Fruit fly (Drosophila melanogaster) whole organism, embryonic: Measurements from ENCODE around the gene dpp.

ENCODE experiments used
- Abd-B ChIP-seq: fragments of 200-800 bp; sonication (Bioruptor generic); optimal IDR thresholded peaks from 2 replicates; lab custom pipeline; 2018; ENCODE audit warnings: missing biosample characterization, mild to moderate bottlenecking, missing genetic modification characterization, moderate library complexity
- CG13123 ChIP-seq: fragments of 200-800 bp; sonication (Bioruptor generic); optimal IDR thresholded peaks from 2 replicates; lab custom pipeline; 2016; ENCODE audit warnings: missing biosample characterization, missing genetic modification characterization
- CG13894 ChIP-seq: fragments of 200-800 bp; sonication (Bioruptor generic); optimal IDR thresholded peaks from 3 replicates; lab custom pipeline; 2018; ENCODE audit warnings: missing biosample characterization, mild to moderate bottlenecking, missing genetic modification characterization, moderate library complexity
- CG14441 ChIP-seq: fragments of 200-800 bp; sonication (Bioruptor generic); IDR thresholded peaks from 2 replicates; pipeline ENCODE4 v1.3.6; 2022; ENCODE audit warnings: missing biosample characterization, missing genetic modification characterization
- CG15269 ChIP-seq: fragments of 200-800 bp; sonication (Bioruptor generic); optimal IDR thresholded peaks from 2 replicates; lab custom pipeline; 2018; ENCODE audit warnings: missing biosample characterization, mild to moderate bottlenecking, missing genetic modification characterization, moderate library complexity
- CG2116 ChIP-seq: fragments of 200-800 bp; sonication (Bioruptor generic); optimal IDR thresholded peaks from 3 replicates; lab custom pipeline; 2018; ENCODE audit warnings: missing biosample characterization, mild to moderate bottlenecking, missing genetic modification characterization
- CG33213 ChIP-seq: fragments of 200-800 bp; sonication (Bioruptor generic); optimal IDR thresholded peaks from 3 replicates; lab custom pipeline; 2016; ENCODE audit warnings: missing biosample characterization, missing genetic modification characterization
- CG34224 ChIP-seq: fragments of 200-800 bp; sonication (Bioruptor generic); IDR thresholded peaks from 3 replicates; pipeline ENCODE4 v1.3.6; 2022; ENCODE audit warnings: missing biosample characterization, missing genetic modification characterization; ENCODE audit not compliant: partially characterized antibody
- CG5953 ChIP-seq: fragments of 200-800 bp; sonication (Bioruptor generic); IDR thresholded peaks from 2 replicates; pipeline ENCODE4 v1.3.6; 2022; ENCODE audit warnings: missing biosample characterization, missing genetic modification characterization
- CG6683 ChIP-seq: fragments of 200-800 bp; sonication (Bioruptor generic); optimal IDR thresholded peaks from 2 replicates; lab custom pipeline; 2017; ENCODE audit warnings: missing biosample characterization, mild to moderate bottlenecking, missing genetic modification characterization, missing genetic modification reagents
- CG7357 ChIP-seq: fragments of 200-800 bp; sonication (Bioruptor generic); IDR thresholded peaks from 3 replicates; pipeline ENCODE4 v1.3.6; 2022; ENCODE audit warnings: missing biosample characterization, missing genetic modification characterization
- CG7745 ChIP-seq: fragments of 200-800 bp; sonication (Bioruptor generic); optimal IDR thresholded peaks from 2 replicates; lab custom pipeline; 2018; ENCODE audit warnings: missing biosample characterization, mild to moderate bottlenecking, missing genetic modification characterization, moderate library complexity
- CG7963 ChIP-seq: fragments of 200-800 bp; sonication (Bioruptor generic); IDR thresholded peaks from 3 replicates; pipeline ENCODE4 v1.3.6; 2022; ENCODE audit warnings: missing biosample characterization, missing genetic modification characterization; ENCODE audit not compliant: partially characterized antibody
- CG9727 ChIP-seq: fragments of 200-800 bp; sonication (Bioruptor generic); optimal IDR thresholded peaks from 3 replicates; lab custom pipeline; 2017; ENCODE audit warnings: missing biosample characterization, mild to moderate bottlenecking, missing genetic modification characterization
- CG9797 ChIP-seq: fragments of 200-800 bp; sonication (Bioruptor generic); optimal IDR thresholded peaks from 3 replicates; lab custom pipeline; 2018; ENCODE audit warnings: missing biosample characterization, mild to moderate bottlenecking, missing genetic modification characterization
- Dip3 ChIP-seq: fragments of 200-800 bp; sonication (Bioruptor generic); optimal IDR thresholded peaks from 3 replicates; lab custom pipeline; 2016; ENCODE audit warnings: missing biosample characterization, missing genetic modification characterization
- Fer1 ChIP-seq: fragments of 200-800 bp; sonication (Bioruptor generic); optimal IDR thresholded peaks from 2 replicates; lab custom pipeline; 2017; ENCODE audit warnings: missing biosample characterization, mild to moderate bottlenecking, missing genetic modification characterization
- MESR4 ChIP-seq: fragments of 200-800 bp; sonication (Bioruptor generic); optimal IDR thresholded peaks from 2 replicates; lab custom pipeline; 2018; ENCODE audit warnings: missing biosample characterization, mild to moderate bottlenecking, missing genetic modification characterization, moderate library complexity
- Optix ChIP-seq: fragments of 200-800 bp; sonication (Bioruptor generic); IDR thresholded peaks from 3 replicates; pipeline ENCODE4 v1.3.6; 2022; ENCODE audit warnings: missing biosample characterization, missing genetic modification characterization
- Ravus ChIP-seq: fragments of 200-800 bp; sonication (Bioruptor generic); IDR thresholded peaks from 2 replicates; pipeline ENCODE4 v1.3.6; 2022; ENCODE audit warnings: missing biosample characterization, missing genetic modification characterization
- Sry-δ ChIP-seq: fragments of 200-800 bp; sonication (Bioruptor generic); optimal IDR thresholded peaks from 2 replicates; lab custom pipeline; 2016; ENCODE audit warnings: missing biosample characterization, missing genetic modification characterization
- Xrp1 ChIP-seq: fragments of 200-800 bp; sonication (Bioruptor generic); IDR thresholded peaks from 2 replicates; pipeline ENCODE4 v1.3.6; 2022; ENCODE audit warnings: missing biosample characterization, missing genetic modification characterization
- al ChIP-seq: fragments of 200-800 bp; sonication (Bioruptor generic); IDR thresholded peaks from 2 replicates; pipeline ENCODE4 v1.3.6; 2022; ENCODE audit warnings: missing biosample characterization, missing genetic modification characterization
- aop ChIP-seq: fragments of 200-800 bp; sonication (Bioruptor generic); IDR thresholded peaks from 2 replicates; pipeline ENCODE4 v1.3.6; 2022; ENCODE audit warnings: missing biosample characterization, missing genetic modification characterization
- bab2 ChIP-seq: fragments of 200-800 bp; sonication (Bioruptor generic); optimal IDR thresholded peaks from 2 replicates; lab custom pipeline; 2016; ENCODE audit warnings: missing biosample characterization, missing genetic modification characterization
- br ChIP-seq: fragments of >200 bp; optimal IDR thresholded peaks from 2 replicates; lab custom pipeline; 2017
- btn ChIP-seq: fragments of 200-800 bp; sonication (Bioruptor generic); optimal IDR thresholded peaks from 2 replicates; lab custom pipeline; 2016; ENCODE audit warnings: missing biosample characterization, missing genetic modification characterization
- cg ChIP-seq: fragments of 200-800 bp; sonication (Bioruptor generic); optimal IDR thresholded peaks from 3 replicates; lab custom pipeline; 2019; ENCODE audit warnings: missing biosample characterization, mild to moderate bottlenecking, missing genetic modification characterization, moderate library complexity
- croc ChIP-seq: fragments of 200-800 bp; sonication (Bioruptor generic); conservative IDR thresholded peaks from 3 replicates; pipeline ENCODE4 v1.3.6; 2022; ENCODE audit warnings: missing biosample characterization, missing genetic modification characterization
- dmrt99B ChIP-seq: fragments of 200-800 bp; sonication (Bioruptor generic); optimal IDR thresholded peaks from 2 replicates; lab custom pipeline; 2018; ENCODE audit warnings: missing biosample characterization, mild to moderate bottlenecking, missing genetic modification characterization, moderate library complexity
- emc ChIP-seq: fragments of 200-800 bp; sonication (Bioruptor generic); optimal IDR thresholded peaks from 2 replicates; lab custom pipeline; 2016; ENCODE audit warnings: missing biosample characterization, missing genetic modification characterization
- en ChIP-seq: fragments of 200-800 bp; sonication (Bioruptor generic); optimal IDR thresholded peaks from 2 replicates; lab custom pipeline; 2016; ENCODE audit warnings: missing biosample characterization, missing genetic modification characterization
- fd64A ChIP-seq: fragments of 200-800 bp; sonication (Bioruptor generic); optimal IDR thresholded peaks from 3 replicates; lab custom pipeline; 2018; ENCODE audit warnings: missing biosample characterization, mild to moderate bottlenecking, missing genetic modification characterization
- gem ChIP-seq: fragments of 200-800 bp; sonication (Bioruptor generic); optimal IDR thresholded peaks from 2 replicates; lab custom pipeline; 2019; ENCODE audit warnings: missing biosample characterization, mild to moderate bottlenecking, missing genetic modification characterization, moderate library complexity
- grn ChIP-seq: fragments of 200-800 bp; sonication (Bioruptor generic); optimal IDR thresholded peaks from 3 replicates; lab custom pipeline; 2017; ENCODE audit warnings: missing biosample characterization, missing genetic modification characterization
- her ChIP-seq: fragments of 200-800 bp; sonication (Bioruptor generic); optimal IDR thresholded peaks from 2 replicates; lab custom pipeline; 2016; ENCODE audit warnings: missing biosample characterization, missing genetic modification characterization
- jumu ChIP-seq: fragments of 200-800 bp; sonication (Bioruptor generic); optimal IDR thresholded peaks from 3 replicates; lab custom pipeline; 2016; ENCODE audit warnings: missing biosample characterization, missing genetic modification characterization
- klu ChIP-seq: fragments of 200-800 bp; sonication (Bioruptor generic); IDR thresholded peaks from 2 replicates; pipeline ENCODE4 v1.3.6; 2022; ENCODE audit warnings: missing biosample characterization, missing genetic modification characterization
- mld ChIP-seq: fragments of 200-800 bp; sonication (Bioruptor generic); IDR thresholded peaks from 3 replicates; pipeline ENCODE4 v1.3.6; 2022; ENCODE audit warnings: missing biosample characterization, missing genetic modification characterization; ENCODE audit not compliant: partially characterized antibody
- nom ChIP-seq: fragments of 200-800 bp; sonication (Bioruptor generic); optimal IDR thresholded peaks from 2 replicates; lab custom pipeline; 2017; ENCODE audit warnings: missing biosample characterization, missing genetic modification characterization, mild to moderate bottlenecking, moderate library complexity, missing genetic modification reagents
- prd ChIP-seq, 3 experiments: fragments of >200 bp in 2 of 3; fragments of 200-800 bp in 1 of 3; sonication (Bioruptor generic) in 1 of 3; optimal IDR thresholded peaks in 2 of 3; IDR thresholded peaks in 1 of 3; 2 replicates in 2 of 3; 3 replicates in 1 of 3; pipeline versions ENCODE4 v1.3.6 to Lab custom; 2017 to 2022; ENCODE audit warnings: missing biosample characterization in 1 of 3, missing genetic modification characterization in 1 of 3
- ssp ChIP-seq: fragments of 200-800 bp; sonication (Bioruptor generic); IDR thresholded peaks from 2 replicates; pipeline ENCODE4 v1.3.6; 2022; ENCODE audit warnings: missing biosample characterization, missing genetic modification characterization
- tll ChIP-seq, 2 experiments: fragments of 200-800 bp in 1 of 2; fragments of >200 bp in 1 of 2; sonication (Bioruptor generic) in 1 of 2; optimal IDR thresholded peaks; 2 replicates each; lab custom pipeline; 2017 to 2019; ENCODE audit warnings: missing biosample characterization in 2 of 2, missing genetic modification characterization in 2 of 2, mild to moderate bottlenecking in 1 of 2, moderate library complexity in 1 of 2
- wek ChIP-seq: fragments of 200-800 bp; sonication (Bioruptor generic); optimal IDR thresholded peaks from 3 replicates; lab custom pipeline; 2018; ENCODE audit warnings: missing biosample characterization, mild to moderate bottlenecking, missing genetic modification characterization, moderate library complexity
- yki ChIP-seq: fragments of >200 bp; optimal IDR thresholded peaks from 3 replicates; lab custom pipeline; 2018
- z ChIP-seq: fragments of 200-800 bp; sonication (Bioruptor generic); IDR thresholded peaks from 3 replicates; pipeline ENCODE4 v1.3.6; 2022; ENCODE audit warnings: missing biosample characterization, missing genetic modification characterization
- zen2 ChIP-seq: fragments of 200-800 bp; sonication (Bioruptor generic); IDR thresholded peaks from 3 replicates; pipeline ENCODE4 v1.3.6; 2022; ENCODE audit warnings: missing biosample characterization, missing genetic modification characterization; ENCODE audit not compliant: partially characterized antibody
- zfh1 ChIP-seq: fragments of 200-800 bp; sonication (Bioruptor generic); IDR thresholded peaks from 3 replicates; pipeline ENCODE4 v1.3.6; 2022; ENCODE audit warnings: missing biosample characterization, missing genetic modification characterization

Gene dpp

dm6 chr2L:2486851-2487250 is 58.7 kb downstream of the dpp start (continued):
- TF ChIP-seq klu: no peak
- TF ChIP-seq CG15269 (tag; lab: Kevin White, UChicago): no peak
- no peak for TF ChIP-seq tll (GFP tag; optimal IDR thresholded peaks at IDR 0.05; lab: Kevin White, UChicago)
- peak; percentile 41 for TF ChIP-seq gem (tag; lab: Kevin White, UChicago)
- TF ChIP-seq CG7963 (GFP tag; lab: Robert Waterston, UW): no peak
- no peak for TF ChIP-seq CG7745
- TF ChIP-seq aop (GFP tag; lab: Robert Waterston, UW): no peak
- TF ChIP-seq croc (GFP tag; lab: Robert Waterston, UW): no peak
- no peak for TF ChIP-seq CG2116 (GFP tag; lab: Kevin White, UChicago)
- no peak for TF ChIP-seq CG6683 (GFP tag; lab: Kevin White, UChicago)
- no peak for TF ChIP-seq br (lab: Kevin White, UChicago)
- TF ChIP-seq CG13123 (GFP tag; lab: Kevin White, UChicago): no peak
- TF ChIP-seq CG7357 (GFP tag; lab: Robert Waterston, UW): no peak
- TF ChIP-seq zen2 (GFP tag; lab: Robert Waterston, UW): no peak
- TF ChIP-seq Abd-B: peak; percentile 19
- no peak for TF ChIP-seq emc (GFP tag; lab: Kevin White, UChicago)
- no peak for TF ChIP-seq bab2 (GFP tag; lab: Kevin White, UChicago)
- no peak for TF ChIP-seq ssp (GFP tag; lab: Robert Waterston, UW)
- TF ChIP-seq her (GFP tag; lab: Kevin White, UChicago): no peak
- TF ChIP-seq Dip3: no peak
- TF ChIP-seq CG5953 (GFP tag; lab: Robert Waterston, UW): no peak
- TF ChIP-seq z (GFP tag; lab: Robert Waterston, UW): no peak
- no peak for TF ChIP-seq CG13894 (tag; lab: Kevin White, UChicago)
- peak; percentile 54; the same call in 1 of the 2 replicates for TF ChIP-seq Xrp1
- no peak for TF ChIP-seq wek
- no peak for TF ChIP-seq en (GFP tag; lab: Kevin White, UChicago)
- TF ChIP-seq fd64A (GFP tag; lab: Kevin White, UChicago): no peak
- TF ChIP-seq dmrt99B (tag; lab: Kevin White, UChicago): peak; percentile 14
- TF ChIP-seq nom: peak; percentile 58
- TF ChIP-seq al (GFP tag; lab: Robert Waterston, UW): no peak
- peak; percentile 19 for TF ChIP-seq CG9727 (GFP tag; lab: Kevin White, UChicago)
- TF ChIP-seq, all 482 proteins: peak for 36

- TF ChIP-seq btn (GFP tag; lab: Kevin White, UChicago): no peak
- no peak for TF ChIP-seq jumu (GFP tag; lab: Kevin White, UChicago)
- no peak for TF ChIP-seq Optix (GFP tag; lab: Robert Waterston, UW)
- no peak for TF ChIP-seq Ravus
- no peak for TF ChIP-seq mld (GFP tag; lab: Robert Waterston, UW)
- TF ChIP-seq MESR4 (GFP tag; lab: Kevin White, UChicago): peak; percentile 51
These were observed 64.3 kb downstream of the dpp start, which contains the start of gene Slh for dm6 chr2L:2492571-2492691. Gene Slh (minus strand): TSS chr2L:2492671.

dm6 chr2L:2492692-2493626 is 64.8 kb downstream of the dpp start, which contains the start of gene oaf:
Gene oaf (plus strand): TSS chr2L:2492955.
- TF ChIP-seq prd (optimal IDR thresholded peaks at IDR 0.05; lab: Kevin White, UChicago): no peak
- TF ChIP-seq prd (GFP tag; IDR thresholded peaks at IDR 0.05; lab: Robert Waterston, UW): peak; percentile 63; the same call in 2 of the 3 replicates
- no peak for TF ChIP-seq yki (lab: Kevin White, UChicago)
- TF ChIP-seq zfh1 (GFP tag; lab: Robert Waterston, UW): peak; percentile 50; the same call in 2 of the 3 replicates
- peak; percentile 56 for TF ChIP-seq CG33213
- TF ChIP-seq Abd-B: peak; percentile 57
- peak; percentile 47; the same call in 1 of the 2 replicates for TF ChIP-seq CG14441 (GFP tag; lab: Robert Waterston, UW)
- peak; percentile 49 for TF ChIP-seq MESR4 (GFP tag; lab: Kevin White, UChicago)
- TF ChIP-seq Sry-δ (GFP tag; lab: Kevin White, UChicago): peak; percentile 32
- TF ChIP-seq CG9797 (GFP tag; lab: Kevin White, UChicago): peak; percentile 100
- TF ChIP-seq cg: no peak
- no peak for TF ChIP-seq Fer1
- TF ChIP-seq CG34224 (GFP tag; lab: Robert Waterston, UW): peak; percentile 47; the same call in 1 of the 3 replicates
- TF ChIP-seq grn (GFP tag; lab: Kevin White, UChicago): no peak
- TF ChIP-seq CG7963 (GFP tag; lab: Robert Waterston, UW): no peak
